Worm (Caenorhabditis elegans): ENCODE results near the gene F33E11.3.

- TF ChIP-seq zip-5 (tag; optimal IDR thresholded peaks at IDR 0.05) = no peak
- TF ChIP-seq ama-1 (optimal IDR thresholded peaks at IDR 0.05) = no peak
- TF ChIP-seq ets-4 (tag; optimal IDR thresholded peaks at IDR 0.05) = no peak
- TF ChIP-seq sox-2 (GFP tag; IDR thresholded peaks at IDR 0.05) = no peak
- TF ChIP-seq ceh-19 (GFP tag; optimal IDR thresholded peaks at IDR 0.05) = no peak
- TF ChIP-seq hlh-30 (tag; optimal IDR thresholded peaks at IDR 0.05; ENCODE audit: insufficient read depth) = no peak
- no peak for TF ChIP-seq pqm-1 (tag; optimal IDR thresholded peaks at IDR 0.05)
- no peak for TF ChIP-seq hlh-6 (tag; optimal IDR thresholded peaks at IDR 0.05)
Measured at ce11 chrV:320009-320408, 15.5 kb upstream of the F33E11.3 start.
